Worm (Caenorhabditis elegans) whole organism, mixed stage, embryonic: ENCODE results near the gene nape-2.

Source experiments
- ceh-83 ChIP-seq: fragments of 200-800 bp; sonication (Bioruptor generic); optimal IDR thresholded peaks from 2 replicates; lab custom pipeline; 2018; ENCODE audit warnings: mild to moderate bottlenecking, missing genetic modification characterization, missing compliant biosample characterization
- ces-1 ChIP-seq: fragments of 150-350 bp; optimal IDR thresholded peaks from 2 replicates; lab custom pipeline; 2014; ENCODE audit warnings: missing biosample characterization, missing genetic modification reagents, missing genetic modification characterization
- elt-3 ChIP-seq: fragments of 150-350 bp; optimal IDR thresholded peaks from 2 replicates; lab custom pipeline; 2014; ENCODE audit warnings: missing biosample characterization, missing genetic modification characterization
- nhr-237 ChIP-seq: fragments of 150-350 bp; optimal IDR thresholded peaks from 2 replicates; lab custom pipeline; 2014; ENCODE audit warnings: missing biosample characterization, missing genetic modification characterization
- sem-2 ChIP-seq: fragments of 200-800 bp; sonication (Bioruptor generic); optimal IDR thresholded peaks from 2 replicates; lab custom pipeline; 2018; ENCODE audit warnings: mild to moderate bottlenecking, missing genetic modification characterization, missing compliant biosample characterization
- unc-62 ChIP-seq: fragments of 150-350 bp; optimal IDR thresholded peaks from 2 replicates; lab custom pipeline; 2014; ENCODE audit warnings: missing biosample characterization, missing genetic modification reagents, missing genetic modification characterization

DNA sequence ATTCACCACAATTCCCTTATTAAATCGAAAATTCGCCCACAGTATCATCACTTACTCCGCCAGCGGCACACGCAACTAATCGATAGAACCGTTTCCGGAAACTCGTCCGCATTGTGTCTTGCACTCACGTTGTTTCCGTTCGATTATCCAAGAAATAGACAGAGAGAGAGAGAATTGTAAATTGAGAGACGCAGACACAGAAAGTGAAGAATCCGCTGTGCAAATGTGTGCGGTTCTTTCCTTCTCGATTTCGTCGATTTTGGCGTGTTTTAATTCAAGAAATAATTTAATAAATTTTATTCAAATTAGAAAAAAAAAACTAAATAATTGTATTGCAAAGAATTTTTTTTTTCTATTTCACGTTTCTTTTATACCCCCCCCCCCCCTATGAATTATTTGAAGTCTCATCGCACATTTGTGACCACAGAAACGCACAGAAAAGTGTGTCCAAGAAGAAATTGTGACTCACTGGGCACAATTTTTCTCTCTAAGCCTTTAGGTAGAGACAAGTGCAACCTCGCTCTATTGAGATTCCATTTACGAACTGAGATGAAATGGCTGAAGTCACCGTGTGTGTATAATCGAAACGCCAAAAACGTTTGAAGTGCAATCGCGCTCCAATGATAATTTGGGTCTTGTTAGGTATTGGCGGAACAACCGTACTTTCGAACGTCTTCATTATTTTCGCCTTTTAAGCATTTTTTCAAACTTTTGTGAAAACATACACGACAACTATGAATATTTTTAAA, at the start of gene nape-2:
- TF ChIP-seq ceh-83 (GFP tag; lab: Kevin White, UChicago) (no peak), ces-1 (GFP tag; lab: Kevin White, UChicago) (peak; percentile 6), unc-62 (no peak), nhr-237 (no peak), elt-3 (no peak), sem-2 (GFP tag; lab: Kevin White, UChicago) (no peak)
